Fruit fly (Drosophila melanogaster): ENCODE data around the gene CG31286.

The CG31286 gene

dm6 chr3R:6644334-6644733 lies 3.3 kb downstream of the CG31286 start, which contains the start of gene Ass:
TSS of gene Ass (minus strand) at chr3R:6644434.
- TF ChIP-seq acj6 (GFP tag; optimal IDR thresholded peaks at IDR 0.05), result no peak
- no peak for TF ChIP-seq Ets21C (GFP tag; optimal IDR thresholded peaks at IDR 0.05)
- no peak for TF ChIP-seq dac (GFP tag; optimal IDR thresholded peaks at IDR 0.05)
- TF ChIP-seq salr (GFP tag; optimal IDR thresholded peaks at IDR 0.05), result no peak
- TF ChIP-seq fd59A (GFP tag; optimal IDR thresholded peaks at IDR 0.05), result no peak
- TF ChIP-seq CG11294 (GFP tag; IDR thresholded peaks at IDR 0.05), result no peak
- TF ChIP-seq achi (GFP tag; optimal IDR thresholded peaks at IDR 0.05), result no peak
- no peak for TF ChIP-seq CG11902 (GFP tag; optimal IDR thresholded peaks at IDR 0.05)
- TF ChIP-seq Hr4 (GFP tag; optimal IDR thresholded peaks at IDR 0.05), result no peak
- no peak for TF ChIP-seq CG10669 (GFP tag; optimal IDR thresholded peaks at IDR 0.05)
- TF ChIP-seq dsx (GFP tag; optimal IDR thresholded peaks at IDR 0.05; ENCODE audit: poor library complexity, severe bottlenecking), result no peak
- no peak for TF ChIP-seq CG8119 (GFP tag; IDR thresholded peaks at IDR 0.05)

DNA sequence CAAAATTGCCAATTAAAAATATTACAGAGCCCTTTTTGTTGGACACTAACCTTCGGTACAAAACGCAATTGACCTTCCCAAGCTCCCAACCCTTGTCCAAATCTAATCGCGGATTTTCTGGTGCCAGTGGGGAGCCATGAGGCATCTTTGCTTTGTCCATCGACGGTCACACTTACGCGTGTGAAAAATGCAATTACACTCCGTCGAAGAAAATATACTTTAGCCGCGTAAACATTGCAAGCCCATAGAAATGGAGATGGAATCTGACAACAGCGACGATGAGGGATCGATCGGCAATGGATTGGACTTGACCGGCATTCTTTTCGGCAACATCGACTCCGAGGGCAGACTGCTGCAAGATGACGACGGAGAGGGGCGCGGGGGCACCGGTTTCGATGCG lies 5.7 kb downstream of the CG31286 start, which contains the start of gene Taf1:
Gene Taf1 (plus strand): TSS at position 150 of the 400 bp plus-strand sequence.
- TF ChIP-seq svp (GFP tag) (no peak), acj6 (GFP tag; optimal IDR thresholded peaks at IDR 0.05) (no peak), lz (GFP tag; optimal IDR thresholded peaks at IDR 0.05) (no peak), fkh (GFP tag; optimal IDR thresholded peaks at IDR 0.05) (no peak), Smox (GFP tag; optimal IDR thresholded peaks at IDR 0.05) (no peak), CG10669 (GFP tag; optimal IDR thresholded peaks at IDR 0.05) (no peak), achi (GFP tag; optimal IDR thresholded peaks at IDR 0.05) (no peak), Met (GFP tag; optimal IDR thresholded peaks at IDR 0.05) (no peak), Hr38 (GFP tag; optimal IDR thresholded peaks at IDR 0.05) (no peak), dac (GFP tag; optimal IDR thresholded peaks at IDR 0.05) (no peak), fd85E (GFP tag; optimal IDR thresholded peaks at IDR 0.05) (no peak)

DNA sequence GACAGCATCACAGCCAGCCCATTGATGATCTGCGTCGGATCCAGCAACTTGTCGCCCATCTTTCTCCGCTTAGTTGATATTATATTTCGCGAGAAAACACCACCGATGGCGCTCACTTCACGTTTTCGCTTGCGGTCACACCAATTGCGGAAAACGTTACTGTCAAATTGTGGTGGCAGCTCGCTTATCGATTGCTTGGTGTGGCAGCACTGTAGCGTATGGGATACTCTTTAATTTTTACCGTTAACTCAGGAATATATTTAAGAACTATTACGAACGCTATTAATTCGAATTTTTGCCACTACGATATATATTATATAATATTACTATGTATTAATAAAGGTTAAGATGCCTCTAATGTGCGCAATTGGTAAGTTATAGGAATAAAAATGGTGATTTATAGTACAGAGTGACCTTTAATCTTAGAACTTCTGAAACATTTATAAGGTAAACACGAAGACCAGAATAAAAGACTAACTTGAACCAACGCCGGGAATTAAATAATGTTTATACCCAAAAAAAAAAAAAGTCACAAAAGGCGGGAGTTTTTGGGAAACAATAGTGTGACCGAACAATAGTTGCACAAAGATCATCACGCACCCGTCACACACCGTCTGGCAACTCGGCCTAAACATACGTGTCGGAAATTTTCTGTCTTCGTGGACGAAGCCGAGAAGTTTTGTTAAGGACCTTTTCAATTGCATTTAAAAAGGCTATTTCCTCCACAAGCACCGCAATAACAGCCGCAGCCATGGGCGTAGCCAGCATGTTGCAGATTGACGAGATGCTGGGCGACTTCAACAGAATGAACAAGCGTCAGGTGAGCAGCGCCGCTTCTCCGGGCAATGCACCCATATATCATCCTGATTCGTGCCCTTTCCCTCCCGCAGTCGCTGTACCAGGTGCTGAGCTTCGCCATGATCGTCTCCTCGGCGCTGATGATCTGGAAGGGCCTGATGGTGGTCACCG lies 16.5 kb downstream of the CG31286 start, which contains the start of the genes CG1307 and twr:
Gene CG1307 (minus strand): TSS at position 165 of the 969 bp plus-strand sequence.
Gene twr (plus strand): TSS at position 605 of the 969 bp plus-strand sequence.
- TF ChIP-seq pdm3 (GFP tag; optimal IDR thresholded peaks at IDR 0.05), result no peak
- 0 out of 2 replicates have a peak, but pooled peaks have one; percentile 42 for TF ChIP-seq CG15336 (GFP tag; IDR thresholded peaks at IDR 0.05)
- no peak for TF ChIP-seq dac (GFP tag; optimal IDR thresholded peaks at IDR 0.05)
- peak; percentile 96 for TF ChIP-seq achi (GFP tag; optimal IDR thresholded peaks at IDR 0.05)
- peak; percentile 13 for TF ChIP-seq esn (GFP tag; optimal IDR thresholded peaks at IDR 0.05)
- TF ChIP-seq CG8119 (GFP tag; IDR thresholded peaks at IDR 0.05), result peak; percentile 21; the same call in 1 of the 3 replicates
- peak; percentile 59; the same call in 2 of the 3 replicates for TF ChIP-seq eg (GFP tag; IDR thresholded peaks at IDR 0.05)
- peak; percentile 2 for TF ChIP-seq CG3032 (tag; optimal IDR thresholded peaks at IDR 0.05)

- TF ChIP-seq lz (GFP tag; optimal IDR thresholded peaks at IDR 0.05), result no peak
- TF ChIP-seq CG3032 (tag; optimal IDR thresholded peaks at IDR 0.05), result peak; percentile 8
- TF ChIP-seq CG4318 (GFP tag; optimal IDR thresholded peaks at IDR 0.05), result no peak
- TF ChIP-seq Gug (GFP tag; IDR thresholded peaks at IDR 0.05), result no peak
- 0 out of 2 replicates have a peak, but pooled peaks have one; percentile 16 for TF ChIP-seq CG15336 (GFP tag; IDR thresholded peaks at IDR 0.05)
- TF ChIP-seq OdsH (GFP tag; optimal IDR thresholded peaks at IDR 0.05), result no peak
- no peak for TF ChIP-seq vri (GFP tag; optimal IDR thresholded peaks at IDR 0.05)
- peak; percentile 10 for TF ChIP-seq esn (GFP tag; optimal IDR thresholded peaks at IDR 0.05)
- no peak for TF ChIP-seq CG6276 (GFP tag; optimal IDR thresholded peaks at IDR 0.05)
- no peak for TF ChIP-seq CG16779 (tag; optimal IDR thresholded peaks at IDR 0.05)
- no peak for TF ChIP-seq CG8319 (GFP tag; optimal IDR thresholded peaks at IDR 0.05)
Measured at dm6 chr3R:6659941-6660340, 18.9 kb downstream of the CG31286 start, which contains the start of gene agt. TSS of gene agt (minus strand) at chr3R:6660100.
